Worm (Caenorhabditis elegans) whole organism, L4 larva: Measurements from ENCODE around the gene F31D4.8.
A peak's percentile ranks its signal among the peaks of the same experiment; 100 is the strongest.

Experiments
- F26F4.8 ChIP-seq: fragments of 200-800 bp; sonication (Bioruptor generic); conservative IDR thresholded peaks from 2 replicates; pipeline ENCODE4 v1.3.6; 2022; ENCODE audit warnings: missing genetic modification characterization, missing compliant biosample characterization
- F44E2.7 ChIP-seq: fragments of 200-800 bp; sonication (Bioruptor generic); IDR thresholded peaks from 2 replicates; pipeline ENCODE4 v2.1.2; 2022; ENCODE audit warnings: missing genetic modification characterization, missing compliant biosample characterization
- F49E8.2 ChIP-seq: sonication (generic microtip); optimal IDR thresholded peaks from 2 replicates; lab custom pipeline; 2016; ENCODE audit warnings: missing compliant biosample characterization, mild to moderate bottlenecking, missing genetic modification characterization, borderline replicate concordance
- Y105C5A.15 ChIP-seq: fragments of 200-800 bp; sonication (Bioruptor generic); IDR thresholded peaks from 2 replicates; pipeline ENCODE4 v1.3.6; 2022; ENCODE audit warnings: missing genetic modification characterization, missing compliant biosample characterization
- aha-1 ChIP-seq: fragments of 150-350 bp; peaks from one replicate; lab custom pipeline; 2014; ENCODE audit warnings: missing biosample characterization, missing genetic modification characterization
- attf-4 ChIP-seq: sonication (generic microtip); optimal IDR thresholded peaks from 3 replicates; lab custom pipeline; 2017; ENCODE audit warnings: missing biosample characterization, missing genetic modification characterization
- ceh-28 ChIP-seq: fragments of 150-350 bp; optimal IDR thresholded peaks from 2 replicates; lab custom pipeline; 2014; ENCODE audit warnings: missing biosample characterization, missing genetic modification reagents, missing genetic modification characterization
- daf-12 ChIP-seq: fragments of 150-350 bp; optimal IDR thresholded peaks from 2 replicates; lab custom pipeline; 2014; ENCODE audit warnings: missing biosample characterization, missing genetic modification reagents, missing genetic modification characterization
- gei-8 ChIP-seq: fragments of 200-800 bp; sonication (Bioruptor generic); optimal IDR thresholded peaks from 2 replicates; lab custom pipeline; 2018; ENCODE audit warnings: mild to moderate bottlenecking, missing genetic modification characterization, missing compliant biosample characterization
- hlh-30 ChIP-seq: sonication (generic microtip); optimal IDR thresholded peaks from 2 replicates; lab custom pipeline; 2017; ENCODE audit warnings: antibody characterized with exemption, mild to moderate bottlenecking, missing genetic modification characterization, missing compliant biosample characterization; ENCODE audit not compliant: insufficient read depth
- hmg-1.1 ChIP-seq: fragments of 200-800 bp; sonication (Bioruptor generic); IDR thresholded peaks from 2 replicates; pipeline ENCODE4 v1.3.6; 2022; ENCODE audit warnings: missing genetic modification reagents, missing genetic modification characterization, missing compliant biosample characterization
- madf-5 ChIP-seq, 2 experiments: fragments of 200-800 bp; sonication (Bioruptor generic); IDR thresholded peaks; 2 replicates each; pipeline ENCODE4 v1.3.6; 2022; ENCODE audit warnings: missing compliant biosample characterization in 2 of 2, missing genetic modification characterization in 2 of 2
- mep-1 ChIP-seq: fragments of 150-350 bp; sonication (generic microtip); optimal IDR thresholded peaks from 3 replicates; lab custom pipeline; 2014; ENCODE audit warnings: missing biosample characterization, missing genetic modification characterization
- nhr-10 ChIP-seq: fragments of 150-350 bp; optimal IDR thresholded peaks from 2 replicates; lab custom pipeline; 2014; ENCODE audit warnings: missing biosample characterization, missing genetic modification characterization
- nhr-11 ChIP-seq: fragments of 150-350 bp; optimal IDR thresholded peaks from 2 replicates; lab custom pipeline; 2014; ENCODE audit warnings: missing biosample characterization, missing genetic modification characterization
- nhr-111 ChIP-seq: fragments of 200-800 bp; sonication (Bioruptor generic); optimal IDR thresholded peaks from 2 replicates; lab custom pipeline; 2018; ENCODE audit warnings: mild to moderate bottlenecking, missing genetic modification characterization, missing compliant biosample characterization
- nhr-25 ChIP-seq: sonication (generic microtip); optimal IDR thresholded peaks from 2 replicates; lab custom pipeline; 2017; ENCODE audit warnings: missing genetic modification characterization, mild to moderate bottlenecking, missing compliant biosample characterization, antibody characterized with exemption, moderate library complexity, borderline replicate concordance; ENCODE audit not compliant: insufficient read depth
- nhr-28 ChIP-seq: fragments of 150-350 bp; optimal IDR thresholded peaks from 2 replicates; lab custom pipeline; 2014; ENCODE audit warnings: missing biosample characterization, missing genetic modification characterization
- nhr-77 ChIP-seq: fragments of 150-350 bp; optimal IDR thresholded peaks from 2 replicates; lab custom pipeline; 2014; ENCODE audit warnings: missing biosample characterization, missing genetic modification characterization
- php-3 ChIP-seq: fragments of 200-800 bp; sonication (Bioruptor generic); IDR thresholded peaks from 2 replicates; pipeline ENCODE4 v1.3.6; 2022; ENCODE audit warnings: missing genetic modification reagents, missing genetic modification characterization, missing compliant biosample characterization
- pqm-1 ChIP-seq: sonication (generic microtip); optimal IDR thresholded peaks from 2 replicates; lab custom pipeline; 2017; ENCODE audit warnings: missing biosample characterization, missing genetic modification characterization
- set-16 ChIP-seq: fragments of 200-800 bp; sonication (Bioruptor generic); IDR thresholded peaks from 2 replicates; pipeline ENCODE4 v1.3.6; 2022; ENCODE audit warnings: missing genetic modification reagents, missing genetic modification characterization, missing compliant biosample characterization
- spr-3 ChIP-seq: fragments of 200-800 bp; sonication (Bioruptor generic); optimal IDR thresholded peaks from 2 replicates; lab custom pipeline; 2018; ENCODE audit warnings: mild to moderate bottlenecking, missing genetic modification characterization, missing compliant biosample characterization
- tra-1 ChIP-seq: fragments of 200-800 bp; sonication (Bioruptor generic); IDR thresholded peaks from 2 replicates; pipeline ENCODE4 v1.3.6; 2022; ENCODE audit warnings: missing genetic modification reagents, missing genetic modification characterization, missing compliant biosample characterization
- unc-62 ChIP-seq, 3 experiments: fragments of 150-350 bp in 1 of 3; sonication (generic microtip); optimal IDR thresholded peaks in 2 of 3; peaks in 1 of 3; 1 replicate in 1 of 3; 2 replicates in 2 of 3; lab custom pipeline; 2014 to 2017; ENCODE audit warnings: missing biosample characterization in 3 of 3, missing genetic modification characterization in 3 of 3, missing genetic modification reagents in 3 of 3, missing genotype in 1 of 3
- vab-7 ChIP-seq: fragments of 200-800 bp; sonication (Bioruptor generic); IDR thresholded peaks from 2 replicates; pipeline ENCODE4 v1.3.6; 2022; ENCODE audit warnings: missing genetic modification reagents, missing genetic modification characterization, missing compliant biosample characterization
- zag-1 ChIP-seq: fragments of 150-350 bp; optimal IDR thresholded peaks from 2 replicates; lab custom pipeline; 2014; ENCODE audit warnings: missing biosample characterization, missing genetic modification characterization
- zfp-2 ChIP-seq: sonication (generic microtip); optimal IDR thresholded peaks from 2 replicates; lab custom pipeline; 2016; ENCODE audit warnings: mild to moderate bottlenecking, missing genetic modification characterization, missing compliant biosample characterization

Gene F31D4.8

DNA sequence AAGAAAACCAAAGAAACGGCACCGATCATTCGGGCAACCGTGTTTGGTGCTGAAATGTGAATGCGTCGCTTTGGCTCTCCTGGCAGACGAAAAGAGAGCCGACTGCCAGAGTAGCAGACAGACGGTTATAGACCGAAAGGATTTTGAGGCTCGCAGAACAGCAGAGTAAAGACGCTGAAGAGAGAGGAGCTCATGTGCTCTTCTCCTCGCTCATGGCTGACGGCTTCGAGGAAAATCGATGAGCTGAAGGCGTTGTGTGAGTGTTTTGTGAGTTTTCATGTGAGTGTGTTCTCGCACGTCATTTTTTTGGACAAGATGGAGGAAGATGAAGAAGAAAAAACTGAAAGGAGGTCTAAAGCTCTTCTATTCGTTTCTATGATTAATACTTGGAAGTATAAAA, 39.4 kb downstream of the F31D4.8 start, which contains the start of gene sbt-1 (continued):
- TF ChIP-seq madf-5 (GFP tag; IDR thresholded peaks at IDR 0.05; lab: Robert Waterston, UW): no peak
- TF ChIP-seq F26F4.8 (GFP tag; lab: Robert Waterston, UW): no peak
- peak; percentile 45 for TF ChIP-seq nhr-11
- no peak for TF ChIP-seq Y105C5A.15
- no peak for TF ChIP-seq spr-3 (GFP tag; lab: Kevin White, UChicago)
- TF ChIP-seq nhr-77 (tag; lab: Kevin White, UChicago): no peak
- TF ChIP-seq vab-7 (GFP tag; lab: Robert Waterston, UW): peak; percentile 29; the same call in 1 of the 2 replicates
- no peak for TF ChIP-seq mep-1 (tag; lab: Kevin White, UChicago)
- TF ChIP-seq php-3 (GFP tag; lab: Robert Waterston, UW): no peak
- no peak for TF ChIP-seq F44E2.7 (GFP tag; lab: Robert Waterston, UW)
- TF ChIP-seq hmg-1.1 (GFP tag; lab: Robert Waterston, UW): peak; percentile 75
- no peak for TF ChIP-seq gei-8 (GFP tag; lab: Kevin White, UChicago)
- TF ChIP-seq unc-62 (GFP tag; optimal IDR thresholded peaks at IDR 0.05 in 1 of 2; lab: Kevin White, UChicago): peak in 1 of 2 experiments; percentile 81
- no peak for TF ChIP-seq unc-62 (tag; optimal IDR thresholded peaks at IDR 0.05; lab: Kevin White, UChicago)
- TF ChIP-seq F49E8.2 (tag; lab: Kevin White, UChicago): no peak
- TF ChIP-seq attf-4 (tag; lab: Kevin White, UChicago): no peak
- TF ChIP-seq set-16: peak; percentile 55
- TF ChIP-seq hlh-30 (tag; lab: Kevin White, UChicago): peak; percentile 83
- no peak for TF ChIP-seq zag-1 (tag; lab: Kevin White, UChicago)
- TF ChIP-seq daf-12 (tag; lab: Kevin White, UChicago): no peak
- TF ChIP-seq tra-1 (GFP tag; lab: Robert Waterston, UW): 0 out of 2 replicates have a peak, but pooled peaks have one; percentile 24
- no peak for TF ChIP-seq pqm-1 (tag; lab: Kevin White, UChicago)
- TF ChIP-seq nhr-10 (tag; lab: Kevin White, UChicago): no peak
- TF ChIP-seq aha-1 (tag; lab: Kevin White, UChicago): peak; percentile 96

DNA sequence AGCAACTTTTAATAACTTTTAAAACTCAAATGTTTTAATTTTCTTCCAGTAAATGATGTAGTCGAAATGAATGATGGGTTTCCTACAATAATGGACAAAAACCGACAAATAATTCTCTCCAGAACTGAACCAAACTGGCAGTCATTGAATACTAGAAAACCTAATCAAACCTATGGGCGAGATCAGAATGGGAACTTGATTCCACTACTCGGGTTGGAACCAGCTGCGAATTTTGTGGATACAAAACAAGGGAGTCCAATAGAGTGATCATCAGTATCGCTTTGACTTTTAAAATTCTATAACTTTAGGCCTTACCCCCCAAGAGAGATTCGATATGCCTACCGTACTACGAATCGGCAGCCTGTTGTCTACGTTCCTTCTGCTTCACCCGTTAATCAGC, 41.6 kb downstream of the F31D4.8 start:
- TF ChIP-seq aha-1 (tag; lab: Kevin White, UChicago): peak; percentile 73
- no peak for TF ChIP-seq nhr-10 (tag; lab: Kevin White, UChicago)
- peak in 1 of 2 experiments; percentile 81 for TF ChIP-seq unc-62 (GFP tag; optimal IDR thresholded peaks at IDR 0.05 in 1 of 2; lab: Kevin White, UChicago)
- no peak for TF ChIP-seq unc-62 (tag; optimal IDR thresholded peaks at IDR 0.05; lab: Kevin White, UChicago)

DNA sequence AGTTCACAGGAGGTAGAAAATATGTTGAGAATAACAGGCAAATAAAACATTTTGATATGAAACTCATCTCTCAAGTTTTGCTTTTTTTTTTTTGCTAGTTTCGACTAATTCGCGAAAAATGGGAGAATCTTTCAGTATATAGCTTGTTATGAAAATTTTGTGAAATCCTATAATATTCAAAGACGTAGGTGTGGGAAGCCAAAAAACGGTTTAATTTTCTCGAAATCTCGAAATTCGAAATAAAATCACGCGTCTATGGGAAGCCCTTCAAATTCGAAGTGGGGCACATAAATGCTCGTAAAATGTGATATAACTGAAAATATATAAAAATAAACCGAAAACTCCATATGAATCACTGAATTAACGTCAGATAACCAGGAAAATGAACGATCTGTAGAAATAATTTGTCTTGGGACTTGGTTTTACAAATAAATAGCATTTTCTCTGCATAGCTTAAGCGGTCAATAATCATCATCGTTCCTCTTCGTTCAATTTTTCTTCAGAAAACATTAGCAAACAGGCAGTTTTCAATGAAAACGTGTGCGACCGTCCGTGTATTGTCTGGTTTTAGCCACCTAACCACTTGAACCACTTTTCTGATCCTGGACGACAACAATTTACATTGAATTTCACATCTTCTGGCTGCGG, 43.1 kb downstream of the F31D4.8 start, which contains the start of the genes gcy-22 and grl-14:
gcy-22 (minus strand) TSS at position 101 of the 648 bp plus-strand sequence.
grl-14 (plus strand) TSS at position 598 of the 648 bp plus-strand sequence.
- TF ChIP-seq nhr-25 (tag; lab: Kevin White, UChicago) (no peak), ceh-28 (tag; lab: Kevin White, UChicago) (no peak), nhr-111 (GFP tag; lab: Kevin White, UChicago) (no peak)
- TF ChIP-seq, all 104 proteins: peak for 0

ce11 chrV:20820033-20820432, 48.2 kb downstream of the F31D4.8 start, which contains the start of gene T03D8.6:
Gene T03D8.6 (minus strand): TSS chrV:20820330.
- TF ChIP-seq nhr-28 (tag; lab: Kevin White, UChicago) (peak; percentile 17), zfp-2 (tag; lab: Kevin White, UChicago) (no peak)
